Fruit fly (Drosophila melanogaster) whole organism, embryonic: ENCODE measurements around the gene Btnd.

ENCODE experiments used
- Atf3 ChIP-seq: fragments of 200-800 bp; sonication (Bioruptor generic); optimal IDR thresholded peaks from 3 replicates; lab custom pipeline; 2016; ENCODE audit warnings: missing biosample characterization, missing genetic modification characterization
- CG10959 ChIP-seq: fragments of 200-800 bp; sonication (Bioruptor generic); IDR thresholded peaks from 2 replicates; pipeline ENCODE4 v1.3.6; 2022; ENCODE audit warnings: missing biosample characterization, missing genetic modification characterization
- CG11560 ChIP-seq: fragments of 200-800 bp; sonication (Bioruptor generic); IDR thresholded peaks from 3 replicates; pipeline ENCODE4 v1.3.6; 2022; ENCODE audit warnings: missing biosample characterization, missing genetic modification characterization
- CG11723 ChIP-seq: fragments of 200-800 bp; sonication (Bioruptor generic); optimal IDR thresholded peaks from 2 replicates; lab custom pipeline; 2017; ENCODE audit warnings: missing biosample characterization, mild to moderate bottlenecking, missing genetic modification characterization
- CG12071 ChIP-seq: fragments of 200-800 bp; sonication (Bioruptor generic); optimal IDR thresholded peaks from 3 replicates; lab custom pipeline; 2018; ENCODE audit warnings: missing biosample characterization, mild to moderate bottlenecking, missing genetic modification characterization
- CG13424 ChIP-seq: fragments of 200-800 bp; sonication (Bioruptor generic); optimal IDR thresholded peaks from 2 replicates; lab custom pipeline; 2019; ENCODE audit warnings: missing biosample characterization, mild to moderate bottlenecking, missing genetic modification characterization, moderate library complexity
- CG13624 ChIP-seq: fragments of 200-800 bp; sonication (Bioruptor generic); optimal IDR thresholded peaks from 2 replicates; lab custom pipeline; 2016; ENCODE audit warnings: missing biosample characterization, missing genetic modification characterization
- CG15514 ChIP-seq: fragments of 200-800 bp; sonication (Bioruptor generic); optimal IDR thresholded peaks from 3 replicates; lab custom pipeline; 2017; ENCODE audit warnings: missing biosample characterization, missing genetic modification characterization, mild to moderate bottlenecking, moderate library complexity, missing genetic modification reagents
- CG16813 ChIP-seq: fragments of 200-800 bp; sonication (Bioruptor generic); IDR thresholded peaks from 3 replicates; pipeline ENCODE4 v1.3.6; 2022; ENCODE audit warnings: missing biosample characterization, missing genetic modification characterization; ENCODE audit not compliant: partially characterized antibody
- CG17359 ChIP-seq: fragments of 200-800 bp; sonication (Bioruptor generic); optimal IDR thresholded peaks from 3 replicates; lab custom pipeline; 2018; ENCODE audit warnings: missing biosample characterization, mild to moderate bottlenecking, missing genetic modification characterization, moderate library complexity
- CG18599 ChIP-seq: fragments of 200-800 bp; sonication (Bioruptor generic); optimal IDR thresholded peaks from 3 replicates; lab custom pipeline; 2017; ENCODE audit warnings: missing biosample characterization, missing genetic modification characterization, mild to moderate bottlenecking, moderate library complexity, missing genetic modification reagents
- CG2120 ChIP-seq: fragments of 200-800 bp; sonication (Bioruptor generic); optimal IDR thresholded peaks from 3 replicates; lab custom pipeline; 2016; ENCODE audit warnings: missing biosample characterization, missing genetic modification characterization
- CG2678 ChIP-seq: fragments of 200-800 bp; sonication (Bioruptor generic); optimal IDR thresholded peaks from 3 replicates; lab custom pipeline; 2019; ENCODE audit warnings: missing biosample characterization, mild to moderate bottlenecking, missing genetic modification characterization, moderate library complexity
- CG30403 ChIP-seq: fragments of 200-800 bp; sonication (Bioruptor generic); optimal IDR thresholded peaks from 3 replicates; lab custom pipeline; 2016; ENCODE audit warnings: missing biosample characterization, missing genetic modification characterization
- CG3163 ChIP-seq: fragments of 200-800 bp; sonication (Bioruptor generic); optimal IDR thresholded peaks from 3 replicates; lab custom pipeline; 2016; ENCODE audit warnings: missing biosample characterization, missing genetic modification characterization
- CG34224 ChIP-seq: fragments of 200-800 bp; sonication (Bioruptor generic); IDR thresholded peaks from 3 replicates; pipeline ENCODE4 v1.3.6; 2022; ENCODE audit warnings: missing biosample characterization, missing genetic modification characterization; ENCODE audit not compliant: partially characterized antibody
- CG34422 ChIP-seq: fragments of 200-800 bp; sonication (Bioruptor generic); IDR thresholded peaks from 3 replicates; pipeline ENCODE4 v1.3.6; 2022; ENCODE audit warnings: missing biosample characterization, missing genetic modification characterization
- CG6254 ChIP-seq: fragments of 200-800 bp; sonication (Bioruptor generic); optimal IDR thresholded peaks from 3 replicates; lab custom pipeline; 2017; ENCODE audit warnings: mild to moderate bottlenecking, missing biosample characterization, missing genetic modification reagents, missing genetic modification characterization
- CG7745 ChIP-seq: fragments of 200-800 bp; sonication (Bioruptor generic); optimal IDR thresholded peaks from 2 replicates; lab custom pipeline; 2018; ENCODE audit warnings: missing biosample characterization, mild to moderate bottlenecking, missing genetic modification characterization, moderate library complexity
- Dbx ChIP-seq: fragments of 200-800 bp; sonication (Bioruptor generic); IDR thresholded peaks from 3 replicates; pipeline ENCODE4 v1.3.6; 2022; ENCODE audit warnings: missing biosample characterization, missing genetic modification characterization
- Deaf1 ChIP-seq: fragments of 200-800 bp; optimal IDR thresholded peaks from 3 replicates; lab custom pipeline; 2019; ENCODE audit warnings: missing biosample characterization, mild to moderate bottlenecking, missing genetic modification characterization, moderate library complexity
- Ets65A ChIP-seq: fragments of 200-800 bp; sonication (Bioruptor generic); peaks from one replicate; lab custom pipeline; 2016; ENCODE audit warnings: missing biosample characterization, missing genetic modification characterization
- Fer1 ChIP-seq: fragments of 200-800 bp; sonication (Bioruptor generic); optimal IDR thresholded peaks from 2 replicates; lab custom pipeline; 2017; ENCODE audit warnings: missing biosample characterization, mild to moderate bottlenecking, missing genetic modification characterization
- Hmr ChIP-seq: fragments of 200-800 bp; sonication (Bioruptor generic); optimal IDR thresholded peaks from 3 replicates; lab custom pipeline; 2017; ENCODE audit warnings: mild to moderate bottlenecking, missing biosample characterization, missing genetic modification reagents, missing genetic modification characterization
- Lhr ChIP-seq: fragments of 200-800 bp; sonication (Bioruptor generic); optimal IDR thresholded peaks from 3 replicates; lab custom pipeline; 2017; ENCODE audit warnings: mild to moderate bottlenecking, missing biosample characterization, missing genetic modification reagents, missing genetic modification characterization
- MBD-R2 ChIP-seq: fragments of 200-800 bp; sonication (Bioruptor generic); IDR thresholded peaks from 2 replicates; pipeline ENCODE4 v1.3.6; 2022; ENCODE audit warnings: missing biosample characterization, missing genetic modification characterization
- exex ChIP-seq: fragments of 200-800 bp; sonication (Bioruptor generic); optimal IDR thresholded peaks from 4 replicates; lab custom pipeline; 2018; ENCODE audit warnings: missing biosample characterization, mild to moderate bottlenecking, missing genetic modification characterization, moderate library complexity
- gem ChIP-seq: fragments of 200-800 bp; sonication (Bioruptor generic); optimal IDR thresholded peaks from 2 replicates; lab custom pipeline; 2019; ENCODE audit warnings: missing biosample characterization, mild to moderate bottlenecking, missing genetic modification characterization, moderate library complexity
- grau ChIP-seq: fragments of 200-800 bp; optimal IDR thresholded peaks from 3 replicates; lab custom pipeline; 2019; ENCODE audit warnings: missing biosample characterization, mild to moderate bottlenecking, missing genetic modification characterization, moderate library complexity
- gro ChIP-seq: fragments of 200-800 bp; sonication (Bioruptor generic); optimal IDR thresholded peaks from 2 replicates; lab custom pipeline; 2016; ENCODE audit warnings: missing biosample characterization, missing genetic modification characterization
- gsb ChIP-seq: fragments of 200-800 bp; sonication (Bioruptor generic); IDR thresholded peaks from 2 replicates; pipeline ENCODE4 v1.3.6; 2022; ENCODE audit warnings: missing biosample characterization, missing genetic modification characterization
- hb ChIP-seq: fragments of 200-800 bp; sonication (Bioruptor generic); IDR thresholded peaks from 3 replicates; pipeline ENCODE4 v1.3.6; 2022; ENCODE audit warnings: missing biosample characterization, missing genetic modification characterization; ENCODE audit not compliant: partially characterized antibody
- her ChIP-seq: fragments of 200-800 bp; sonication (Bioruptor generic); optimal IDR thresholded peaks from 2 replicates; lab custom pipeline; 2016; ENCODE audit warnings: missing biosample characterization, missing genetic modification characterization
- kah ChIP-seq: fragments of 200-800 bp; sonication (Bioruptor generic); optimal IDR thresholded peaks from 2 replicates; lab custom pipeline; 2018; ENCODE audit warnings: missing biosample characterization, mild to moderate bottlenecking, missing genetic modification characterization
- lab ChIP-seq: fragments of 200-800 bp; sonication (Bioruptor generic); optimal IDR thresholded peaks from 3 replicates; lab custom pipeline; 2017; ENCODE audit warnings: missing biosample characterization, missing genetic modification characterization, mild to moderate bottlenecking, moderate library complexity, missing genetic modification reagents
- nerfin-1 ChIP-seq: fragments of 200-800 bp; sonication (Bioruptor generic); optimal IDR thresholded peaks from 3 replicates; lab custom pipeline; 2019; ENCODE audit warnings: missing biosample characterization, mild to moderate bottlenecking, missing genetic modification characterization, moderate library complexity
- prd ChIP-seq, 3 experiments: fragments of >200 bp in 2 of 3; fragments of 200-800 bp in 1 of 3; sonication (Bioruptor generic) in 1 of 3; optimal IDR thresholded peaks in 2 of 3; IDR thresholded peaks in 1 of 3; 2 replicates in 2 of 3; 3 replicates in 1 of 3; pipeline versions ENCODE4 v1.3.6 to Lab custom; 2017 to 2022; ENCODE audit warnings: missing biosample characterization in 1 of 3, missing genetic modification characterization in 1 of 3
- repo ChIP-seq: fragments of 200-800 bp; sonication (Bioruptor generic); optimal IDR thresholded peaks from 2 replicates; lab custom pipeline; 2016; ENCODE audit warnings: missing biosample characterization, missing genetic modification characterization
- schlank ChIP-seq: fragments of 200-800 bp; sonication (Bioruptor generic); optimal IDR thresholded peaks from 2 replicates; lab custom pipeline; 2018; ENCODE audit warnings: missing biosample characterization, mild to moderate bottlenecking, missing genetic modification characterization
- scrt ChIP-seq: fragments of 200-800 bp; sonication (Bioruptor generic); optimal IDR thresholded peaks from 2 replicates; lab custom pipeline; 2018; ENCODE audit warnings: missing biosample characterization, mild to moderate bottlenecking, missing genetic modification characterization, moderate library complexity
- sens ChIP-seq: fragments of 200-800 bp; sonication (Bioruptor generic); peaks from one replicate; lab custom pipeline; 2016; ENCODE audit warnings: missing biosample characterization, missing genetic modification characterization
- slbo ChIP-seq: fragments of 200-800 bp; sonication (Bioruptor generic); IDR thresholded peaks from 2 replicates; pipeline ENCODE4 v1.3.6; 2022; ENCODE audit warnings: missing biosample characterization, missing genetic modification characterization
- sob ChIP-seq: fragments of 200-800 bp; sonication (Bioruptor generic); IDR thresholded peaks from 2 replicates; pipeline ENCODE4 v1.3.6; 2022; ENCODE audit warnings: missing biosample characterization, missing genetic modification characterization

Btnd gene

DNA sequence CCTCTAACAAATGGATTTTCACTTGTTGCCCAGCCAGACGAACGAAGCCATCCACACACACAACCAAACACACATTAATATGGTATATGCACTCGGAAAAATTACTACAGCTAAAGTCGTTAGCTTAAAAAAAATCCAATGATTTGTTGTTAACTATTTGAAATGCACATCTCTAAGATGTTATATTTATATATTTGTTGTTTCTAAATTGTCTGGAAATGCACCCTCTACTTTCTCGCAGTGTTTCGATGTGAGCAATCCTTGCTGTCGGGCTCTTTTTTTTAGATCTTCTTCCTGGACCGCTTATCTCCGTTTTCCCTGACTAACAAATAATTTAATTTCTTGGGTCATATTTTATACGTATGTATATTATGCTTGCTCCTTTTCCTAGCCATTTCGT, 14.0 kb downstream of the Btnd start:
- peak; percentile 73 for TF ChIP-seq scrt (GFP tag; lab: Kevin White, UChicago)
- peak; percentile 9 for TF ChIP-seq Fer1 (GFP tag; lab: Kevin White, UChicago)
- TF ChIP-seq CG18599 (GFP tag; lab: Kevin White, UChicago): peak; percentile 46
- TF ChIP-seq CG2678: peak; percentile 26
- TF ChIP-seq exex: no peak
- no peak for TF ChIP-seq schlank
- peak; percentile 13 for TF ChIP-seq Deaf1
- peak; percentile 43 for TF ChIP-seq lab
- no peak for TF ChIP-seq CG17359
- TF ChIP-seq kah (GFP tag; lab: Kevin White, UChicago): no peak
- TF ChIP-seq CG6254 (GFP tag; lab: Kevin White, UChicago): no peak
- TF ChIP-seq sens (GFP tag; lab: Kevin White, UChicago): peak; percentile 25
- no peak for TF ChIP-seq hb (GFP tag; lab: Robert Waterston, UW)
- no peak for TF ChIP-seq CG34224
- TF ChIP-seq gem (tag; lab: Kevin White, UChicago): peak; percentile 42
- TF ChIP-seq Atf3: no peak
- TF ChIP-seq nerfin-1 (tag; lab: Kevin White, UChicago): no peak
- TF ChIP-seq Hmr: peak; percentile 45
- TF ChIP-seq CG30403 (GFP tag; lab: Kevin White, UChicago): peak; percentile 8
- peak; percentile 53 for TF ChIP-seq slbo (GFP tag; lab: Robert Waterston, UW)
- 0 out of 3 replicates have a peak, but pooled peaks have one; percentile 12 for TF ChIP-seq Dbx (GFP tag; lab: Robert Waterston, UW)
- TF ChIP-seq prd (optimal IDR thresholded peaks at IDR 0.05; lab: Kevin White, UChicago): no peak
- TF ChIP-seq prd (GFP tag; IDR thresholded peaks at IDR 0.05; lab: Robert Waterston, UW): 0 out of 3 replicates have a peak, but pooled peaks have one; percentile 5
- TF ChIP-seq CG12071 (GFP tag; lab: Kevin White, UChicago): no peak
- TF ChIP-seq Lhr (GFP tag; lab: Kevin White, UChicago): no peak
- peak; percentile 37 for TF ChIP-seq CG2120 (GFP tag; lab: Kevin White, UChicago)
- TF ChIP-seq gsb: no peak
- peak; percentile 14 for TF ChIP-seq grau (tag; lab: Kevin White, UChicago)
- no peak for TF ChIP-seq CG16813 (GFP tag; lab: Robert Waterston, UW)
- peak; percentile 21 for TF ChIP-seq CG13424 (tag; lab: Kevin White, UChicago)

DNA sequence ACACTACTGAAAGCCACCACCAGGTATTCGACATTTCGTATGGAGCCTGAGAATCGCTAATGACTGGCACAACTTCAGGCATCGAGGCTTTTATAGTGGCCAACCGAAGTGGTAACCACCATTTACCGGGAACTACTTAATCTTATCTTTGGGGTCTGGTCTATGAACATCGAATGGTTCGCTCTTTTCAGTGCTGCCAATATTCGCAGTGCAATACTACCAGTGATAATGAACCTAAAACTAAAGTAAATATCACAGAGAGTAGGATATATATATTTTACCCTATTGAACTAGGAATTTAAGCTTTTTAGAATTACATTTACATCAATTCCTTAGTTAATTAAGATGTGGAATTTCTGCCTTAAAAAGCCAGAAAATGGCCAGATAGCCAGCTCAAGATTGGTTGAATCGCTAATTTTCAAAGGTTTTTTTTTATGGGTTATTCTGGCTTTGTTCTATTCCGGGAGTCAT, 16.6 kb downstream of the Btnd start, which contains the start of gene vanin-like:
TSS of gene vanin-like (minus strand) at position 51 of the 471 bp plus-strand sequence.
- TF ChIP-seq CG15514 (GFP tag; lab: Kevin White, UChicago) (peak; percentile 96), her (no peak), exex (peak; percentile 26), CG11560 (tag; lab: Robert Waterston, UW) (no peak), repo (GFP tag; lab: Kevin White, UChicago) (no peak), CG3163 (GFP tag; lab: Kevin White, UChicago) (no peak), Ets65A (GFP tag; lab: Kevin White, UChicago) (peak; percentile 46)

DNA sequence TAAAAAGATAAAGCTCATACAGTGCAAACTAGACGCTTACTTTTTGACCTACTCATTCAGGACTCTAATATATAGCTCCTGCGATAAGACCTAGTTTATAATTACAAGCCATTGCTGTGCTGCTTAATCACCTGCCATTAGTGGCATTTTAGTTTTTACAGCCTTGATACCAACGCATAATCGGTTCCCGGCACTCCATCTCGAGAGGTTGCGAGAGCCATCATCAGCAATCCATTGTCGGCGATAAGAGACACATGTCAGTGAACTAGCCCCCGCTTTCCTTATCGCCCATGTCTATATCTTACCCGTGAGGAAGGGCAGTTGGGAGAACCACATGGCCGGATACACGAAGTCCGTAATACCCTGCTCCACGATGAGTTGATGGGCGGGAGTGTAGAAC, 17.7 kb downstream of the Btnd start:
- TF ChIP-seq exex (peak; percentile 98), CG34422 (GFP tag; lab: Robert Waterston, UW) (no peak), CG10959 (GFP tag; lab: Robert Waterston, UW) (no peak), sob (GFP tag; lab: Robert Waterston, UW) (no peak), CG11723 (GFP tag; lab: Kevin White, UChicago) (no peak), CG7745 (tag; lab: Kevin White, UChicago) (no peak), gro (GFP tag; lab: Kevin White, UChicago) (peak; percentile 14), CG13624 (no peak), MBD-R2 (GFP tag; lab: Robert Waterston, UW) (no peak)
